Worm (Caenorhabditis elegans) whole organism, midembryonic: ENCODE data around the gene srh-67.

Experiments used
- T22C8.4 ChIP-seq: fragments of 200-800 bp; sonication (Bioruptor generic); IDR thresholded peaks from 2 replicates; pipeline ENCODE4 v1.3.6; 2022; ENCODE audit warnings: missing genetic modification characterization, missing compliant biosample characterization
- flt-1 ChIP-seq: fragments of 200-800 bp; sonication (Bioruptor generic); IDR thresholded peaks from 2 replicates; pipeline ENCODE4 v1.3.6; 2022; ENCODE audit warnings: missing genetic modification characterization, missing compliant biosample characterization
- ref-1 ChIP-seq: fragments of 200-800 bp; sonication (Bioruptor generic); conservative IDR thresholded peaks from 2 replicates; pipeline ENCODE4 v1.3.6; 2022; ENCODE audit warnings: missing genetic modification reagents, missing genetic modification characterization, missing compliant biosample characterization

ce11 chrII:12473406-12473805, 35.3 kb upstream of the srh-67 start, which contains the start of gene srg-17:
- TF ChIP-seq flt-1 (GFP tag; lab: Robert Waterston, UW) (no peak), ref-1 (no peak), T22C8.4 (GFP tag; lab: Robert Waterston, UW) (no peak)
